Worm (Caenorhabditis elegans): Measurements from ENCODE around the gene F01G4.4.

Gene F01G4.4

ce11 chrIV:11143228-11143444 is at the start of gene F01G4.4:
F01G4.4 (plus strand) TSS chrIV:11143345.
- no peak for TF ChIP-seq tra-1 (GFP tag; IDR thresholded peaks at IDR 0.05)
- no peak for TF ChIP-seq lin-15B (tag; optimal IDR thresholded peaks at IDR 0.05)
- TF ChIP-seq lin-29 (GFP tag; IDR thresholded peaks at IDR 0.05), result no peak
- no peak for TF ChIP-seq ceh-20 (GFP tag; IDR thresholded peaks at IDR 0.05)
- no peak for TF ChIP-seq Y48G9A.11 (GFP tag; IDR thresholded peaks at IDR 0.05)
- TF ChIP-seq ceh-44 (GFP tag; IDR thresholded peaks at IDR 0.05), result no peak
- TF ChIP-seq daf-8 (GFP tag; IDR thresholded peaks at IDR 0.05), result no peak
- TF ChIP-seq zip-11 (GFP tag; IDR thresholded peaks at IDR 0.05), result no peak
- no peak for TF ChIP-seq duxl-1 (tag; optimal IDR thresholded peaks at IDR 0.05; ENCODE audit: poor library complexity)
- no peak for TF ChIP-seq nhr-77 (tag; optimal IDR thresholded peaks at IDR 0.05)
- no peak for TF ChIP-seq egl-43 (GFP tag; IDR thresholded peaks at IDR 0.05)
- TF ChIP-seq skn-1 (tag; optimal IDR thresholded peaks at IDR 0.05), result no peak
- no peak for TF ChIP-seq daf-19 (GFP tag; conservative IDR thresholded peaks at IDR 0.05)
- no peak for TF ChIP-seq lsy-2 (tag; optimal IDR thresholded peaks at IDR 0.05)
- TF ChIP-seq nhr-6 (tag; optimal IDR thresholded peaks at IDR 0.05), result no peak
- no peak for TF ChIP-seq lin-13 (GFP tag; optimal IDR thresholded peaks at IDR 0.05)
- no peak for TF ChIP-seq nhr-42 (GFP tag; IDR thresholded peaks at IDR 0.05)
- TF ChIP-seq ztf-11 (tag; optimal IDR thresholded peaks at IDR 0.05), result no peak
- no peak for TF ChIP-seq ceh-28 (tag; optimal IDR thresholded peaks at IDR 0.05)
- no peak for TF ChIP-seq zag-1 (tag; optimal IDR thresholded peaks at IDR 0.05)

ce11 chrIV:11094052-11094451 is 49.1 kb upstream of the F01G4.4 start:
- TF ChIP-seq aha-1 (tag) (peak; percentile 93), zip-2 (tag; optimal IDR thresholded peaks at IDR 0.05) (no peak)

ce11 chrIV:11094974-11095373 is 48.2 kb upstream of the F01G4.4 start, which contains the start of gene M7.8:
M7.8 (minus strand) TSS chrIV:11095085.
- peak; percentile 42 for TF ChIP-seq aha-1 (tag)
- TF ChIP-seq snpc-4 (tag; optimal IDR thresholded peaks at IDR 0.05), result no peak
- no peak for TF ChIP-seq duxl-1 (tag; optimal IDR thresholded peaks at IDR 0.05; ENCODE audit: poor library complexity)
- TF ChIP-seq hlh-11 (tag; optimal IDR thresholded peaks at IDR 0.05), result no peak
- TF ChIP-seq fkh-10 (GFP tag; optimal IDR thresholded peaks at IDR 0.05), result peak; percentile 86
- no peak for TF ChIP-seq sdz-12 (GFP tag; optimal IDR thresholded peaks at IDR 0.05)
- peak in 1 of 2 experiments; percentile 24 for TF ChIP-seq lsy-2 (tag; optimal IDR thresholded peaks at IDR 0.05)
- no peak for TF ChIP-seq mes-2 (tag; optimal IDR thresholded peaks at IDR 0.05; ENCODE audit: poor library complexity, severe bottlenecking)
- no peak for TF ChIP-seq tra-1 (GFP tag; IDR thresholded peaks at IDR 0.05)
- TF ChIP-seq dmd-8 (GFP tag; IDR thresholded peaks at IDR 0.05), result no peak
- peak in 1 of 2 experiments; percentile 93 for TF ChIP-seq unc-62 (GFP tag; optimal IDR thresholded peaks at IDR 0.05 in 1 of 2)
- no peak for TF ChIP-seq unc-62 (tag; optimal IDR thresholded peaks at IDR 0.05)
- no peak for TF ChIP-seq Y5F2A.4 (GFP tag; optimal IDR thresholded peaks at IDR 0.05)
- TF ChIP-seq lin-13 (GFP tag; optimal IDR thresholded peaks at IDR 0.05), result no peak
- TF ChIP-seq nhr-111 (GFP tag; optimal IDR thresholded peaks at IDR 0.05), result no peak

- no peak for TF ChIP-seq php-3 (GFP tag; IDR thresholded peaks at IDR 0.05)
- TF ChIP-seq nhr-76 (tag; optimal IDR thresholded peaks at IDR 0.05), result peak; percentile 76
- TF ChIP-seq mdl-1 (tag; optimal IDR thresholded peaks at IDR 0.05), result no peak
- TF ChIP-seq ceh-32 (tag; optimal IDR thresholded peaks at IDR 0.05; ENCODE audit: poor library complexity), result no peak
- no peak for TF ChIP-seq lin-39 (tag; optimal IDR thresholded peaks at IDR 0.05)
- TF ChIP-seq sdz-12 (GFP tag; optimal IDR thresholded peaks at IDR 0.05), result no peak
These were observed 45.4 kb upstream of the F01G4.4 start, which contains the start of gene M7.12 for ce11 chrIV:11097795-11098194. M7.12 (minus strand) TSS chrIV:11097982.

ce11 chrIV:11100271-11100670 is 42.9 kb upstream of the F01G4.4 start, which contains the start of gene str-3:
str-3 (minus strand) TSS chrIV:11100371.
- no peak for TF ChIP-seq ceh-44 (GFP tag; IDR thresholded peaks at IDR 0.05)
- no peak for TF ChIP-seq lsy-2 (tag; optimal IDR thresholded peaks at IDR 0.05)
- TF ChIP-seq set-16 (GFP tag; IDR thresholded peaks at IDR 0.05), result no peak
- TF ChIP-seq nhr-28 (tag; optimal IDR thresholded peaks at IDR 0.05), result no peak
- TF ChIP-seq unc-62 (GFP tag; optimal IDR thresholded peaks at IDR 0.05 in 1 of 2), result peak in 1 of 2 experiments; percentile 33
- TF ChIP-seq unc-62 (tag; optimal IDR thresholded peaks at IDR 0.05), result no peak
- no peak for TF ChIP-seq mxl-2 (GFP tag; conservative IDR thresholded peaks at IDR 0.05)
